Worm (Caenorhabditis elegans) whole organism, L2 larva: ENCODE data around the gene nhr-25.

Experiments
- C34F6.9 ChIP-seq: fragments of 150-350 bp; optimal IDR thresholded peaks from 2 replicates; lab custom pipeline; 2014; ENCODE audit warnings: missing biosample characterization, missing genetic modification characterization
- F13H6.1 ChIP-seq: sonication (generic microtip); optimal IDR thresholded peaks from 2 replicates; lab custom pipeline; 2016; ENCODE audit warnings: missing genetic modification characterization, missing compliant biosample characterization
- Y55F3AM.14 ChIP-seq: fragments of 200-800 bp; sonication (Bioruptor generic); optimal IDR thresholded peaks from 2 replicates; lab custom pipeline; 2018; ENCODE audit warnings: mild to moderate bottlenecking, missing genetic modification characterization, missing compliant biosample characterization
- ZK546.5 ChIP-seq: sonication (generic microtip); optimal IDR thresholded peaks from 2 replicates; lab custom pipeline; 2017; ENCODE audit warnings: missing biosample characterization, missing genetic modification characterization
- aly-2 ChIP-seq: fragments of 150-350 bp; optimal IDR thresholded peaks from 2 replicates; lab custom pipeline; 2014; ENCODE audit warnings: missing biosample characterization, missing genetic modification characterization
- ama-1 ChIP-seq: fragments of 150-350 bp; optimal IDR thresholded peaks from 2 replicates; lab custom pipeline; 2018; ENCODE audit warnings: inconsistent platforms
- blmp-1 ChIP-seq: sonication (generic microtip); optimal IDR thresholded peaks from 2 replicates; lab custom pipeline; 2017; ENCODE audit warnings: missing genetic modification characterization, mild to moderate bottlenecking, missing compliant biosample characterization, antibody characterized with exemption, moderate library complexity; ENCODE audit not compliant: insufficient read depth
- ceh-16 ChIP-seq: fragments of 150-350 bp; optimal IDR thresholded peaks from 2 replicates; lab custom pipeline; 2014; ENCODE audit warnings: missing biosample characterization, missing genetic modification characterization
- ceh-82 ChIP-seq: fragments of 150-350 bp; optimal IDR thresholded peaks from 2 replicates; lab custom pipeline; 2014; ENCODE audit warnings: missing biosample characterization, missing genetic modification characterization
- egl-27 ChIP-seq: sonication (generic microtip); optimal IDR thresholded peaks from 3 replicates; lab custom pipeline; 2017; ENCODE audit warnings: missing biosample characterization, missing genetic modification reagents, missing genetic modification characterization
- elt-1 ChIP-seq: fragments of 150-350 bp; optimal IDR thresholded peaks from 2 replicates; lab custom pipeline; 2014; ENCODE audit warnings: missing biosample characterization, missing genetic modification characterization
- elt-3 ChIP-seq: sonication (generic microtip); optimal IDR thresholded peaks from 2 replicates; lab custom pipeline; 2017; ENCODE audit warnings: missing biosample characterization, missing genetic modification characterization
- gmeb-1 ChIP-seq: fragments of 150-350 bp; optimal IDR thresholded peaks from 2 replicates; lab custom pipeline; 2014; ENCODE audit warnings: missing biosample characterization, missing genetic modification characterization
- lin-11 ChIP-seq: fragments of 150-350 bp; sonication (generic microtip); optimal IDR thresholded peaks from 2 replicates; lab custom pipeline; 2014; ENCODE audit warnings: missing biosample characterization, missing genetic modification characterization, inconsistent platforms, mixed read lengths
- lin-39 ChIP-seq: fragments of 150-350 bp; optimal IDR thresholded peaks from 2 replicates; lab custom pipeline; 2014; ENCODE audit warnings: missing biosample characterization, missing genetic modification reagents, missing genetic modification characterization
- lsy-2 ChIP-seq, 2 experiments: fragments of 150-350 bp in 1 of 2; sonication (generic microtip) in 1 of 2; optimal IDR thresholded peaks; 2 replicates each; lab custom pipeline; 2014 to 2017; ENCODE audit warnings: missing biosample characterization in 2 of 2, missing genetic modification characterization in 2 of 2
- mdl-1 ChIP-seq, 2 experiments: fragments of 150-350 bp in 1 of 2; sonication (generic microtip) in 1 of 2; optimal IDR thresholded peaks; 2 replicates each; lab custom pipeline; 2017; ENCODE audit warnings: missing biosample characterization in 2 of 2, missing genetic modification characterization in 2 of 2
- nhr-10 ChIP-seq: sonication (generic microtip); optimal IDR thresholded peaks from 2 replicates; lab custom pipeline; 2017; ENCODE audit warnings: missing biosample characterization, missing genetic modification characterization
- nhr-11 ChIP-seq: fragments of 150-350 bp; optimal IDR thresholded peaks from 2 replicates; lab custom pipeline; 2014; ENCODE audit warnings: missing biosample characterization, missing genetic modification characterization
- nhr-21 ChIP-seq: fragments of 150-350 bp; optimal IDR thresholded peaks from 2 replicates; lab custom pipeline; 2014; ENCODE audit warnings: missing biosample characterization, missing genetic modification characterization
- nhr-23 ChIP-seq: fragments of 150-350 bp; optimal IDR thresholded peaks from 2 replicates; lab custom pipeline; 2014; ENCODE audit warnings: missing biosample characterization, missing genetic modification reagents, missing genetic modification characterization
- nhr-25 ChIP-seq: fragments of 150-350 bp; sonication (generic microtip); optimal IDR thresholded peaks from 3 replicates; lab custom pipeline; 2014; ENCODE audit warnings: missing biosample characterization, missing genetic modification characterization
- nhr-77 ChIP-seq: fragments of 150-350 bp; optimal IDR thresholded peaks from 2 replicates; lab custom pipeline; 2014; ENCODE audit warnings: missing biosample characterization, missing genetic modification characterization
- peb-1 ChIP-seq: fragments of 150-350 bp; optimal IDR thresholded peaks from 2 replicates; lab custom pipeline; 2014; ENCODE audit warnings: missing biosample characterization, missing genetic modification characterization
- sem-4 ChIP-seq: fragments of 150-350 bp; optimal IDR thresholded peaks from 2 replicates; lab custom pipeline; 2014; ENCODE audit warnings: missing biosample characterization, missing genetic modification reagents, missing genetic modification characterization
- skn-1 ChIP-seq: sonication (generic microtip); optimal IDR thresholded peaks from 2 replicates; lab custom pipeline; 2017; ENCODE audit warnings: missing biosample characterization, missing genetic modification characterization
- sma-9 ChIP-seq, 2 experiments: fragments of 150-350 bp in 1 of 2; sonication (generic microtip) in 1 of 2; optimal IDR thresholded peaks; 2 replicates each; lab custom pipeline; 2014 to 2016; ENCODE audit warnings: missing genetic modification characterization in 2 of 2, mild to moderate bottlenecking in 1 of 2, missing biosample characterization in 1 of 2, missing compliant biosample characterization in 1 of 2, missing genetic modification reagents in 1 of 2, moderate library complexity in 1 of 2
- unc-39 ChIP-seq: fragments of 150-350 bp; optimal IDR thresholded peaks from 2 replicates; lab custom pipeline; 2014; ENCODE audit warnings: missing biosample characterization, missing genetic modification characterization
- unc-62 ChIP-seq: fragments of 150-350 bp; optimal IDR thresholded peaks from 2 replicates; lab custom pipeline; 2014; ENCODE audit warnings: missing biosample characterization, missing genetic modification reagents, missing genetic modification characterization
- ztf-11 ChIP-seq: sonication (generic microtip); optimal IDR thresholded peaks from 2 replicates; lab custom pipeline; 2017; ENCODE audit warnings: missing biosample characterization, missing genetic modification characterization

nhr-25 gene

ce11 chrX:12996161-12996560 is 12.1 kb upstream of the nhr-25 start:
- TF ChIP-seq nhr-25 (tag; lab: Kevin White, UChicago) = peak; percentile 25
- TF ChIP-seq peb-1 (tag; lab: Kevin White, UChicago) = no peak

ce11 chrX:12999567-12999966 is 8.7 kb upstream of the nhr-25 start:
- TF ChIP-seq nhr-25 (tag; lab: Kevin White, UChicago) = peak; percentile 78
- no peak for TF ChIP-seq skn-1 (tag; lab: Kevin White, UChicago)

ce11 chrX:13000837-13001236 is 7.5 kb upstream of the nhr-25 start:
- no peak for TF ChIP-seq elt-1
- no peak for TF ChIP-seq ceh-82 (tag; lab: Kevin White, UChicago)
- TF ChIP-seq mdl-1 (tag; optimal IDR thresholded peaks at IDR 0.05; lab: Kevin White, UChicago) = no peak
- TF ChIP-seq elt-3 = no peak
- TF ChIP-seq nhr-23 (tag; lab: Kevin White, UChicago) = no peak
- TF ChIP-seq lin-11 = no peak

- no peak for TF ChIP-seq sem-4 (tag; lab: Kevin White, UChicago)
- TF ChIP-seq nhr-25 (tag; lab: Kevin White, UChicago) = peak; percentile 4
Observed at ce11 chrX:13002322-13002721, 6.0 kb upstream of the nhr-25 start.

ce11 chrX:13003092-13003491 is 5.2 kb upstream of the nhr-25 start:
- no peak for TF ChIP-seq ceh-82 (tag; lab: Kevin White, UChicago)
- no peak for TF ChIP-seq nhr-77 (tag; lab: Kevin White, UChicago)
- TF ChIP-seq nhr-23 (tag; lab: Kevin White, UChicago) = no peak
- no peak for TF ChIP-seq ZK546.5 (tag; lab: Kevin White, UChicago)
- no peak for TF ChIP-seq ztf-11
- peak; percentile 49 for TF ChIP-seq nhr-25 (tag; lab: Kevin White, UChicago)
- TF ChIP-seq unc-39 (tag; lab: Kevin White, UChicago) = no peak
- TF ChIP-seq unc-62 (GFP tag; lab: Kevin White, UChicago) = no peak
- peak; percentile 71 for TF ChIP-seq blmp-1 (tag; lab: Kevin White, UChicago)
- no peak for TF ChIP-seq nhr-10 (tag; lab: Kevin White, UChicago)
- no peak for TF ChIP-seq sma-9 (GFP tag; optimal IDR thresholded peaks at IDR 0.05; lab: Kevin White, UChicago)
- TF ChIP-seq sma-9 (tag; optimal IDR thresholded peaks at IDR 0.05; lab: Kevin White, UChicago) = no peak
- no peak for TF ChIP-seq egl-27 (tag; lab: Kevin White, UChicago)
- no peak for TF ChIP-seq lin-39 (tag; lab: Kevin White, UChicago)

- TF ChIP-seq lsy-2 (tag; optimal IDR thresholded peaks at IDR 0.05; lab: Kevin White, UChicago) (peak in 1 of 2 experiments; percentile 14), sma-9 (GFP tag; optimal IDR thresholded peaks at IDR 0.05; lab: Kevin White, UChicago) (peak; percentile 15), sma-9 (tag; optimal IDR thresholded peaks at IDR 0.05; lab: Kevin White, UChicago) (no peak), C34F6.9 (tag; lab: Kevin White, UChicago) (no peak), nhr-23 (tag; lab: Kevin White, UChicago) (no peak), nhr-77 (tag; lab: Kevin White, UChicago) (no peak), nhr-10 (tag; lab: Kevin White, UChicago) (no peak), ceh-16 (peak; percentile 65), nhr-25 (tag; lab: Kevin White, UChicago) (peak; percentile 69), elt-1 (peak; percentile 32)
Observed at ce11 chrX:13004491-13005093, 3.7 kb upstream of the nhr-25 start.

- TF ChIP-seq aly-2 (tag; lab: Kevin White, UChicago) (no peak), ama-1 (no peak), blmp-1 (tag; lab: Kevin White, UChicago) (peak; percentile 16), nhr-10 (tag; lab: Kevin White, UChicago) (no peak), nhr-25 (tag; lab: Kevin White, UChicago) (peak; percentile 64), C34F6.9 (tag; lab: Kevin White, UChicago) (no peak), ZK546.5 (tag; lab: Kevin White, UChicago) (no peak), Y55F3AM.14 (no peak), elt-1 (no peak), gmeb-1 (tag; lab: Kevin White, UChicago) (no peak), nhr-21 (no peak), F13H6.1 (no peak), nhr-77 (tag; lab: Kevin White, UChicago) (no peak), nhr-11 (tag; lab: Kevin White, UChicago) (no peak), sem-4 (tag; lab: Kevin White, UChicago) (no peak), unc-62 (GFP tag; lab: Kevin White, UChicago) (no peak)
- TF ChIP-seq, all 48 proteins: peak for 2
Observed at ce11 chrX:13005730-13006129, 2.6 kb upstream of the nhr-25 start.
